Worm (Caenorhabditis elegans) whole organism, L2 larva: Measurements from ENCODE around the gene F41G3.20.

Source experiments
- ZK546.5 ChIP-seq: sonication (generic microtip); optimal IDR thresholded peaks from 2 replicates; lab custom pipeline; 2017; ENCODE audit warnings: missing biosample characterization, missing genetic modification characterization
- ama-1 ChIP-seq: fragments of 150-350 bp; optimal IDR thresholded peaks from 2 replicates; lab custom pipeline; 2018; ENCODE audit warnings: inconsistent platforms
- blmp-1 ChIP-seq: sonication (generic microtip); optimal IDR thresholded peaks from 2 replicates; lab custom pipeline; 2017; ENCODE audit warnings: missing genetic modification characterization, mild to moderate bottlenecking, missing compliant biosample characterization, antibody characterized with exemption, moderate library complexity; ENCODE audit not compliant: insufficient read depth
- fos-1 ChIP-seq: fragments of 150-350 bp; optimal IDR thresholded peaks from 2 replicates; lab custom pipeline; 2014; ENCODE audit warnings: missing biosample characterization, missing genetic modification characterization
- mdl-1 ChIP-seq, 2 experiments: fragments of 150-350 bp in 1 of 2; sonication (generic microtip) in 1 of 2; optimal IDR thresholded peaks; 2 replicates each; lab custom pipeline; 2017; ENCODE audit warnings: missing biosample characterization in 2 of 2, missing genetic modification characterization in 2 of 2
- nhr-10 ChIP-seq: sonication (generic microtip); optimal IDR thresholded peaks from 2 replicates; lab custom pipeline; 2017; ENCODE audit warnings: missing biosample characterization, missing genetic modification characterization
- nhr-11 ChIP-seq: fragments of 150-350 bp; optimal IDR thresholded peaks from 2 replicates; lab custom pipeline; 2014; ENCODE audit warnings: missing biosample characterization, missing genetic modification characterization
- nhr-12 ChIP-seq: fragments of 150-350 bp; optimal IDR thresholded peaks from 2 replicates; lab custom pipeline; 2014; ENCODE audit warnings: missing biosample characterization, missing genetic modification characterization
- peb-1 ChIP-seq: fragments of 150-350 bp; optimal IDR thresholded peaks from 2 replicates; lab custom pipeline; 2014; ENCODE audit warnings: missing biosample characterization, missing genetic modification characterization
- unc-39 ChIP-seq: fragments of 150-350 bp; optimal IDR thresholded peaks from 2 replicates; lab custom pipeline; 2014; ENCODE audit warnings: missing biosample characterization, missing genetic modification characterization
- unc-62 ChIP-seq: fragments of 150-350 bp; optimal IDR thresholded peaks from 2 replicates; lab custom pipeline; 2014; ENCODE audit warnings: missing biosample characterization, missing genetic modification reagents, missing genetic modification characterization
- zag-1 ChIP-seq: fragments of 150-350 bp; optimal IDR thresholded peaks from 2 replicates; lab custom pipeline; 2014; ENCODE audit warnings: missing biosample characterization, missing genetic modification characterization

ce11 chrII:6712177-6712981, 38.5 kb downstream of the F41G3.20 start, which contains the start of the genes dpy-10 and T14B4.19:
- TF ChIP-seq nhr-11 (tag; lab: Kevin White, UChicago) (no peak), ZK546.5 (tag; lab: Kevin White, UChicago) (no peak), blmp-1 (tag; lab: Kevin White, UChicago) (peak; percentile 92), zag-1 (tag; lab: Kevin White, UChicago) (no peak), fos-1 (tag; lab: Kevin White, UChicago) (peak; percentile 33), unc-62 (GFP tag; lab: Kevin White, UChicago) (no peak), nhr-10 (tag; lab: Kevin White, UChicago) (no peak), peb-1 (tag; lab: Kevin White, UChicago) (no peak), ama-1 (no peak), unc-39 (no peak), nhr-12 (no peak), mdl-1 (tag; optimal IDR thresholded peaks at IDR 0.05; lab: Kevin White, UChicago) (no peak)
